Worm (Caenorhabditis elegans): ENCODE data around the gene Y62H9A.14.

Gene Y62H9A.14

DNA sequence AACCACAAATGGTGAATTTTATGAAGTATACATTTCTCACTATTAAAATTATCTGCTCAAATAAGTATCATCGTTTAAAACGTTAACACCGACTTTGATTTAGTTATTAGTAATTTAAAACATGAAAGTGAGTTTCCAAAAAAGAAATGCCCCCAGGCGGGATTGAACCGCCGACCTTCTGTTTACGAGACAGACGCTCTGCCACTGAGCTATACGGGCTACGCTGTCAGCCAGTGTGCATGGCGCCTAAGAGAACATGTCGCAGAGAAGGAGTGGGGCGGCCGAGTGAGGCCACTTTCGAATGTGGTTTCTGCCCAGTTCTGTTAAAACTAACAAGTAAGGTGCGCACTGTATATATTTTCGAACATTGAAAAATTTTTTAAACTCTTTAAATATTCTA is 13.9 kb downstream of the Y62H9A.14 start (continued):
- no peak for TF ChIP-seq nhr-237 (tag; optimal IDR thresholded peaks at IDR 0.05)
- TF ChIP-seq efl-1 (optimal IDR thresholded peaks at IDR 0.05) = peak; percentile 11 to 24
- TF ChIP-seq efl-1 (GFP tag; optimal IDR thresholded peaks at IDR 0.05 in 1 of 2) = peak in 1 of 2 experiments; percentile 91
- no peak for TF ChIP-seq fkh-4 (tag; optimal IDR thresholded peaks at IDR 0.05; ENCODE audit: borderline replicate concordance)
- peak; percentile 52 for TF ChIP-seq swsn-7 (tag; optimal IDR thresholded peaks at IDR 0.05)
- TF ChIP-seq ztf-4 (tag; optimal IDR thresholded peaks at IDR 0.05) = no peak

DNA sequence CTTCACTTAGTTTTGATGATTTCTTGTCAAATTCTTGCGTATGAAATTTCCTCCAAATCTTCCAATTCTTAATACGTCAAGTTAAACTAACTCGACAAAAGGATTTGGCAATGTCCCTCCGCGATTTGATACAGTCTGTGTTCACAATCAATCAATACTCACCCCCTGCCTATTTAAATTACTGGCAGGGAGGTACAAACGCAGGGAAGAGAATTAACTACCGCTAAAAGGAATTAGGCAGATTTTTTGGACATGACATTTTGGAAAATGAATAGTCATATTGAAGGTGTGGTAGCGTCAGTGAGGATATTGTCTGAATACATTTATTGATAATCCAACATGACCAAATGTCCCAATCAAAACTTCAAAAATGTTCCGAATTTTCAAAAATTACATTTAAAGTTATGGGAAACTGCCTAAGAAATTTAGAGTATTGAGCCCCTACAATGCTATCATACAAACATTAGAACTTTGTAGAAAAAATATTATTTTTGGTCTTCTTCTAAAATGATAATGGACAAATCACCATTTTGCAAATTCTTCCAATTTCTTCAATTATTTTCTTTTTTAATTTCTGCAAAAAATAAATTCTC is 16.4 kb downstream of the Y62H9A.14 start:
- TF ChIP-seq efl-3 (GFP tag; optimal IDR thresholded peaks at IDR 0.05) (peak; percentile 92), C16A3.4 (tag; optimal IDR thresholded peaks at IDR 0.05) (peak; percentile 99), nhr-20 (tag; optimal IDR thresholded peaks at IDR 0.05) (peak; percentile 98), ceh-8 (GFP tag; optimal IDR thresholded peaks at IDR 0.05) (peak; percentile 99), unc-62 (GFP tag; optimal IDR thresholded peaks at IDR 0.05) (no peak), mep-1 (tag; optimal IDR thresholded peaks at IDR 0.05) (peak; percentile 100), efl-1 (optimal IDR thresholded peaks at IDR 0.05) (peak; percentile 85 to 89), efl-1 (GFP tag; optimal IDR thresholded peaks at IDR 0.05 in 1 of 2) (peak; percentile 48 to 97), lsy-2 (tag; optimal IDR thresholded peaks at IDR 0.05) (peak; percentile 94), aha-1 (tag; optimal IDR thresholded peaks at IDR 0.05) (peak; percentile 66), unc-86 (tag; optimal IDR thresholded peaks at IDR 0.05) (peak; percentile 95), zag-1 (tag; optimal IDR thresholded peaks at IDR 0.05) (peak; percentile 79), nhr-19 (GFP tag; conservative IDR thresholded peaks at IDR 0.05) (peak; percentile 98), unc-130 (tag; optimal IDR thresholded peaks at IDR 0.05) (peak; percentile 10), jun-1 (tag; optimal IDR thresholded peaks at IDR 0.05) (peak; percentile 100), lin-35 (GFP tag; optimal IDR thresholded peaks at IDR 0.05) (peak; percentile 65 to 93), vab-15 (tag; optimal IDR thresholded peaks at IDR 0.05) (peak; percentile 70), alr-1 (tag; optimal IDR thresholded peaks at IDR 0.05; ENCODE audit: borderline replicate concordance) (no peak), hlh-4 (tag; optimal IDR thresholded peaks at IDR 0.05) (peak; percentile 87), dpl-1 (GFP tag; optimal IDR thresholded peaks at IDR 0.05) (peak; percentile 51 to 66 (median 58)), ceh-88 (GFP tag; IDR thresholded peaks at IDR 0.05) (peak; percentile 97), ztf-11 (tag; optimal IDR thresholded peaks at IDR 0.05) (peak; percentile 90 to 93), pqm-1 (tag; optimal IDR thresholded peaks at IDR 0.05) (peak; percentile 80), blmp-1 (tag; optimal IDR thresholded peaks at IDR 0.05) (peak; percentile 55), dsc-1 (tag; optimal IDR thresholded peaks at IDR 0.05) (peak; percentile 100), hlh-17 (GFP tag; optimal IDR thresholded peaks at IDR 0.05; ENCODE audit: borderline replicate concordance) (no peak), ama-1 (optimal IDR thresholded peaks at IDR 0.05) (no peak), egl-27 (tag; optimal IDR thresholded peaks at IDR 0.05) (peak; percentile 81 to 98), mef-2 (tag; optimal IDR thresholded peaks at IDR 0.05) (peak; percentile 78), nhr-12 (tag; optimal IDR thresholded peaks at IDR 0.05) (peak; percentile 81), isw-1 (GFP tag; IDR thresholded peaks at IDR 0.05) (peak; percentile 86), ces-1 (GFP tag; optimal IDR thresholded peaks at IDR 0.05) (peak; percentile 73), fkh-4 (tag; optimal IDR thresholded peaks at IDR 0.05; ENCODE audit: borderline replicate concordance) (peak; percentile 92), ets-5 (GFP tag; IDR thresholded peaks at IDR 0.05) (no peak), grh-1 (GFP tag; IDR thresholded peaks at IDR 0.05) (peak; percentile 96), Y116A8C.19 (tag; optimal IDR thresholded peaks at IDR 0.05; ENCODE audit: borderline replicate concordance) (no peak), egl-13 (tag; optimal IDR thresholded peaks at IDR 0.05) (peak; percentile 96), rnt-1 (tag; optimal IDR thresholded peaks at IDR 0.05) (peak; percentile 99), fkh-8 (tag; optimal IDR thresholded peaks at IDR 0.05) (peak; percentile 95), elt-3 (tag; optimal IDR thresholded peaks at IDR 0.05) (peak in 5 of 6 experiments; percentile 92 to 99 (median 97)), elt-2 (tag; optimal IDR thresholded peaks at IDR 0.05) (peak; percentile 94), pag-3 (tag; optimal IDR thresholded peaks at IDR 0.05; ENCODE audit: borderline replicate concordance, insufficient read depth) (no peak), sup-37 (GFP tag; optimal IDR thresholded peaks at IDR 0.05) (peak; percentile 87), lin-14 (GFP tag; optimal IDR thresholded peaks at IDR 0.05) (peak; percentile 96), sptf-1 (tag; optimal IDR thresholded peaks at IDR 0.05) (no peak), sox-4 (tag; optimal IDR thresholded peaks at IDR 0.05) (peak; percentile 99)

Measured in whole organism, L1 larva.